Worm (Caenorhabditis elegans) whole organism, early embryonic: Measurements from ENCODE around the gene tbc-7.

Source experiments
- B0310.2 ChIP-seq: sonication (generic microtip); optimal IDR thresholded peaks from 2 replicates; lab custom pipeline; 2016; ENCODE audit warnings: mild to moderate bottlenecking, missing genetic modification characterization, missing compliant biosample characterization
- F13C5.2 ChIP-seq: sonication (generic microtip); optimal IDR thresholded peaks from 2 replicates; lab custom pipeline; 2017; ENCODE audit warnings: mild to moderate bottlenecking, missing genetic modification characterization, inconsistent platforms, missing compliant biosample characterization
- aly-1 ChIP-seq: sonication (generic microtip); optimal IDR thresholded peaks from 2 replicates; lab custom pipeline; 2016; ENCODE audit warnings: missing genetic modification characterization, missing compliant biosample characterization
- ama-1 ChIP-seq: fragments of 150-350 bp; optimal IDR thresholded peaks from 2 replicates; lab custom pipeline; 2014
- ceh-13 ChIP-seq: fragments of 200-800 bp; sonication (Bioruptor generic); optimal IDR thresholded peaks from 2 replicates; lab custom pipeline; 2018; ENCODE audit warnings: mild to moderate bottlenecking, missing genetic modification characterization, missing compliant biosample characterization
- ceh-36 ChIP-seq: sonication (generic microtip); optimal IDR thresholded peaks from 2 replicates; lab custom pipeline; 2016; ENCODE audit warnings: missing genetic modification characterization, inconsistent platforms, missing compliant biosample characterization
- ets-7 ChIP-seq: sonication (generic microtip); optimal IDR thresholded peaks from 2 replicates; lab custom pipeline; 2016; ENCODE audit warnings: missing genotype, missing genetic modification characterization, missing compliant biosample characterization
- flt-1 ChIP-seq: fragments of 200-800 bp; sonication (Bioruptor generic); IDR thresholded peaks from 2 replicates; pipeline ENCODE4 v1.3.6; 2022; ENCODE audit warnings: missing genetic modification characterization, missing compliant biosample characterization
- hmbx-1 ChIP-seq: sonication (generic microtip); optimal IDR thresholded peaks from 2 replicates; lab custom pipeline; 2016; ENCODE audit warnings: mild to moderate bottlenecking, missing genetic modification characterization, missing compliant biosample characterization
- hmg-4 ChIP-seq: fragments of 200-800 bp; sonication (Bioruptor generic); optimal IDR thresholded peaks from 2 replicates; lab custom pipeline; 2018; ENCODE audit warnings: mild to moderate bottlenecking, missing genetic modification characterization, missing compliant biosample characterization
- hnd-1 ChIP-seq: sonication (generic microtip); optimal IDR thresholded peaks from 2 replicates; lab custom pipeline; 2016; ENCODE audit warnings: missing genetic modification characterization, missing compliant biosample characterization
- pes-1 ChIP-seq: fragments of 200-800 bp; sonication (Bioruptor generic); IDR thresholded peaks from 2 replicates; pipeline ENCODE4 v1.3.6; 2022; ENCODE audit warnings: missing genetic modification reagents, missing genetic modification characterization, missing compliant biosample characterization
- scrt-1 ChIP-seq: fragments of 200-800 bp; sonication (Bioruptor generic); IDR thresholded peaks from 2 replicates; pipeline ENCODE4 v1.3.6; 2022; ENCODE audit warnings: missing genetic modification characterization, missing compliant biosample characterization
- sea-1 ChIP-seq: fragments of 200-800 bp; sonication (Bioruptor generic); conservative IDR thresholded peaks from 2 replicates; pipeline ENCODE4 v1.3.6; 2022; ENCODE audit warnings: missing genetic modification characterization, missing compliant biosample characterization
- tbx-11 ChIP-seq: fragments of 200-800 bp; sonication (Bioruptor generic); IDR thresholded peaks from 2 replicates; pipeline ENCODE4 v1.3.6; 2022; ENCODE audit warnings: missing genetic modification characterization, missing compliant biosample characterization
- tbx-37 ChIP-seq: fragments of 200-800 bp; sonication (Bioruptor generic); conservative IDR thresholded peaks from 2 replicates; pipeline ENCODE4 v1.3.6; 2022; ENCODE audit warnings: missing genetic modification reagents, missing genetic modification characterization, missing compliant biosample characterization
- tra-4 ChIP-seq: sonication (generic microtip); optimal IDR thresholded peaks from 2 replicates; lab custom pipeline; 2017; ENCODE audit warnings: missing genetic modification characterization, missing compliant biosample characterization

The tbc-7 gene

DNA sequence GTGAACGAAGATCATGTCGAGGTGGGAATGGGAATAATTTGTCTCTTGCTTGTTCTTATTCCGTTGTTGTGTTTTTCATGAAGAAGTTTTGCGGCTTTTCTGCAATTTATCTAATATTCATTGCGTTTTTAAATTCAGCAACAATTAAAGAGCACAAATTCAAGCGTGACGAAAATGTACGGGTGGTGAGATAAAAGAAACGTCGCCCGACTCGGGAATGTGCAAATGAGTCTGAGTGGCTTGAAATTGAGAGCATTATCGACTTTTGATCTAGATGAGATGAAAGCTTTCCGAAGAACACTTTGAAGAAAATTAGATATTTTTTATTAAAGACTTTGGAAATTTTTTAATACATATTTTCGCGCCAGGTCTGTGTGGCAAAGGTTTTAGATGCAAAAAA, 37.0 kb downstream of the tbc-7 start, which contains the start of gene T03G11.10:
Gene T03G11.10 (minus strand): TSS at position 101 of the 400 bp plus-strand sequence.
- TF ChIP-seq tbx-37: no peak

ce11 chrX:5174256-5174655, 40.2 kb downstream of the tbc-7 start, which contains the start of gene zchc-1A:
Gene zchc-1A, plus strand, starts transcription at chrX:5174369.
- TF ChIP-seq F13C5.2 (tag; lab: Kevin White, UChicago): no peak

DNA sequence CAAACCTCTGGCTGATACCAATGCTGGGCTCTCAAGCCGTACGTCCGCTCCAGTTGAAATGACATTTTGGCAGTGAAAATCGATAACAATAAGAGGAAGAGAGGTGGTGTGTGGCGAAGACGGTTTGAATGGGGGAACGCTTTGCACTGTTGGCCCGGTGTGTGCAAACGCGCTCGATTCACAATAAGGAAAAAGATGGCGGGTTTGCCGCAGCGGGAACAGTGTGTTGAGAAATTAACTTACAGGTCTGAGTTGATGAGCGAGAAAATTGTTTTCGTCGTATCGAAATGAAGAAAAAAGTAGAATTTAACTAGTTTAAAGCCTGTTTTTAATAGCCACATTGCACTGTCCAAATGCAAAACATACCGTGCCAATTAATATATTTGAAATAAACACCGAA, 45.0 kb downstream of the tbc-7 start, which contains the start of gene metl-9:
Gene metl-9 (minus strand): TSS at position 101 of the 400 bp plus-strand sequence.
- TF ChIP-seq ama-1 (lab: Kevin White, UChicago) (no peak), tra-4 (tag; lab: Kevin White, UChicago) (no peak), B0310.2 (tag; lab: Kevin White, UChicago) (no peak), tbx-11 (GFP tag; lab: Robert Waterston, UW) (no peak), flt-1 (GFP tag; lab: Robert Waterston, UW) (no peak), hmbx-1 (no peak), ceh-36 (tag; lab: Kevin White, UChicago) (no peak), sea-1 (GFP tag; lab: Robert Waterston, UW) (no peak), ets-7 (no peak), hnd-1 (tag; lab: Kevin White, UChicago) (no peak), ceh-13 (GFP tag; lab: Kevin White, UChicago) (no peak)

DNA sequence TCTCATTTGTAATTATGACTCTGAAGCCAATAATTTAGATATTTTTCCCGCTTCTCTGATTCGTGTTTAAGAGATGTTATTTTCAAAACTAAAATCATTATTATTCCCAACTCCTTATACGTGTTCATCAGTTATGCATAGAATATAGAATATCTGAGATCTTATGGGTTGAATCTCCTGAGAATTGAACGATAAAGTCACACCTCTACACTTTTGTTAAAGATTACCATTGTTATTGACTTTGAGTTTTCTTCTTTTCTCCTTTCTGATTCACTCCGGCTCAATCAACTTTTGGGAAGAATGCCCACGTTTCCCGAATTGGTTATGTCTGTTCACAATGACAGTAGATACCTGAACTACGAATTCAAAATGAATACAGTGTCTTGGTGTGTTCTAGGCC, 45.8 kb downstream of the tbc-7 start, which contains the start of gene sru-48:
Gene sru-48 (plus strand): TSS at position 301 of the 400 bp plus-strand sequence.
- no peak for TF ChIP-seq ets-7
- TF ChIP-seq ama-1 (lab: Kevin White, UChicago): no peak
- no peak for TF ChIP-seq sea-1 (GFP tag; lab: Robert Waterston, UW)
- TF ChIP-seq F13C5.2 (tag; lab: Kevin White, UChicago): no peak
- TF ChIP-seq hmg-4 (GFP tag; lab: Kevin White, UChicago): no peak
- TF ChIP-seq hnd-1 (tag; lab: Kevin White, UChicago): no peak
- TF ChIP-seq tbx-37: no peak
- TF ChIP-seq flt-1 (GFP tag; lab: Robert Waterston, UW): no peak
- TF ChIP-seq ceh-36 (tag; lab: Kevin White, UChicago): no peak
- TF ChIP-seq ceh-13 (GFP tag; lab: Kevin White, UChicago): no peak
- no peak for TF ChIP-seq tbx-11 (GFP tag; lab: Robert Waterston, UW)

DNA sequence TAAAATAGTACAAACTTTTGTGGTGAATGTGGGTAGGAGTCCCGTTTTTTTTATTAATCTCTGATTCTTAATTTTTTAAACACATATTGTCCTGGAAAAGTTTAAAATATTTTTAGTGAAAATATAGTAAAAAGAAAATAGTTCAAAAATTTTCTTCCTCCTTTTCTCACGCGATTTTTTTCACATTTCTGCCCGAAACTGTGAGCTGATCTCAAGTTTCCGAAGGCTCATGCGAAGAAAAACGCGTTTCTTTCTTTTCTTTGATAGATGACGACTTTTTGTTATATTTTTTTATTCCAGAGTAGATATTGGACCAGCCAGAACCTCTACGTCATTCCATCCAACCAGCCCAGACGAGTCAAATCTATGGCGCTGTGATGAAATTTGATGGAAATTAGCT, 49.9 kb downstream of the tbc-7 start, which contains the start of gene T03G11.9:
Gene T03G11.9 (plus strand): TSS at position 301 of the 400 bp plus-strand sequence.
- TF ChIP-seq flt-1 (GFP tag; lab: Robert Waterston, UW) (no peak), ama-1 (lab: Kevin White, UChicago) (no peak), scrt-1 (GFP tag; lab: Robert Waterston, UW) (no peak), ceh-36 (tag; lab: Kevin White, UChicago) (no peak), B0310.2 (tag; lab: Kevin White, UChicago) (no peak), hnd-1 (tag; lab: Kevin White, UChicago) (no peak), ceh-13 (GFP tag; lab: Kevin White, UChicago) (no peak), tra-4 (tag; lab: Kevin White, UChicago) (no peak), sea-1 (GFP tag; lab: Robert Waterston, UW) (no peak), aly-1 (tag; lab: Kevin White, UChicago) (no peak), hmbx-1 (no peak), tbx-37 (no peak), pes-1 (no peak), tbx-11 (GFP tag; lab: Robert Waterston, UW) (no peak), hmg-4 (GFP tag; lab: Kevin White, UChicago) (no peak), F13C5.2 (tag; lab: Kevin White, UChicago) (no peak)

DNA sequence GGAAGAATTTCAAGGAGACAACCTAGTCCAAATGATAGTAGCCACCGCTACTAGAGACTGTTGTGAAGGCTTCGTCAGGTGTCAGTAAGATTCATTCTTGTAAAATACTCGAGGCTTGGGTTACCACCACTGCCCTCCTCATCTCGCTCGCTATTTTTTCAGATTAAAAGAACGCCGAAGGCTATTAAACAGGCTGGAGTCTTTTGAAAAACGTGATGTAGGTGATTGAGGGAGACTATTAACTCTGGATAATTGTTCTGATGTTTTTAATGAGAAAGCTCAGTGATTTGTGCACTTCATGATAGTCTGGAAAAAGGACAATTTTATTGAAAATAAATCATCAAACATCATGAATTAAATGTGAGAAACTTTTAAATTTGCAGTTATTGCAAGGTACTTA, 54.9 kb downstream of the tbc-7 start, which contains the start of gene zig-6:
Gene zig-6 (minus strand): TSS at position 101 of the 400 bp plus-strand sequence.
- TF ChIP-seq tra-4 (tag; lab: Kevin White, UChicago): no peak
- no peak for TF ChIP-seq ceh-13 (GFP tag; lab: Kevin White, UChicago)
- no peak for TF ChIP-seq sea-1 (GFP tag; lab: Robert Waterston, UW)
- TF ChIP-seq ama-1 (lab: Kevin White, UChicago): no peak
- TF ChIP-seq ceh-36 (tag; lab: Kevin White, UChicago): no peak
- no peak for TF ChIP-seq tbx-37
- TF ChIP-seq B0310.2 (tag; lab: Kevin White, UChicago): no peak
- TF ChIP-seq hmg-4 (GFP tag; lab: Kevin White, UChicago): no peak
- TF ChIP-seq hnd-1 (tag; lab: Kevin White, UChicago): no peak
- TF ChIP-seq F13C5.2 (tag; lab: Kevin White, UChicago): no peak
- TF ChIP-seq hmbx-1: no peak
- no peak for TF ChIP-seq aly-1 (tag; lab: Kevin White, UChicago)
- no peak for TF ChIP-seq pes-1
- TF ChIP-seq tbx-11 (GFP tag; lab: Robert Waterston, UW): no peak

- no peak for TF ChIP-seq F13C5.2 (tag; lab: Kevin White, UChicago)
- no peak for TF ChIP-seq ets-7
- no peak for TF ChIP-seq ceh-36 (tag; lab: Kevin White, UChicago)
- TF ChIP-seq tbx-11 (GFP tag; lab: Robert Waterston, UW): no peak
- TF ChIP-seq hnd-1 (tag; lab: Kevin White, UChicago): no peak
- no peak for TF ChIP-seq tra-4 (tag; lab: Kevin White, UChicago)
- no peak for TF ChIP-seq pes-1
- TF ChIP-seq ceh-13 (GFP tag; lab: Kevin White, UChicago): no peak
- TF ChIP-seq aly-1 (tag; lab: Kevin White, UChicago): no peak
- no peak for TF ChIP-seq flt-1 (GFP tag; lab: Robert Waterston, UW)
- no peak for TF ChIP-seq tbx-37
- TF ChIP-seq hmbx-1: no peak
- no peak for TF ChIP-seq B0310.2 (tag; lab: Kevin White, UChicago)
Measured at ce11 chrX:5190061-5190460, 56.0 kb downstream of the tbc-7 start.

- TF ChIP-seq sea-1 (GFP tag; lab: Robert Waterston, UW) (no peak), hmg-4 (GFP tag; lab: Kevin White, UChicago) (no peak), tbx-11 (GFP tag; lab: Robert Waterston, UW) (no peak), F13C5.2 (tag; lab: Kevin White, UChicago) (no peak), tra-4 (tag; lab: Kevin White, UChicago) (no peak), B0310.2 (tag; lab: Kevin White, UChicago) (no peak), ama-1 (lab: Kevin White, UChicago) (no peak), ceh-36 (tag; lab: Kevin White, UChicago) (no peak), ceh-13 (GFP tag; lab: Kevin White, UChicago) (no peak)
Measured at ce11 chrX:5193402-5193801, 59.3 kb downstream of the tbc-7 start.
